Fruit fly (Drosophila melanogaster) whole organism, prepupa: Measurements from ENCODE around the gene CG17571.

Experiments used
- CG6792 ChIP-seq: fragments of 200-800 bp; sonication (Bioruptor generic); optimal IDR thresholded peaks from 3 replicates; lab custom pipeline; 2016; ENCODE audit warnings: missing biosample characterization, missing genetic modification characterization
- CG8632 ChIP-seq: fragments of 200-800 bp; sonication (Bioruptor generic); optimal IDR thresholded peaks from 3 replicates; lab custom pipeline; 2016; ENCODE audit warnings: missing biosample characterization, missing genetic modification characterization
- dac ChIP-seq: fragments of 200-800 bp; sonication (Bioruptor generic); optimal IDR thresholded peaks from 2 replicates; lab custom pipeline; 2017; ENCODE audit warnings: missing biosample characterization, mild to moderate bottlenecking, missing genetic modification characterization

- TF ChIP-seq CG8632 (GFP tag; lab: Kevin White, UChicago) (no peak), CG6792 (GFP tag; lab: Kevin White, UChicago) (no peak), dac (no peak)
Measured at dm6 chr2L:20296946-20297345, 40.0 kb upstream of the CG17571 start.
